Worm (Caenorhabditis elegans): Measurements from ENCODE around the gene Y53F4B.25.

Gene Y53F4B.25

DNA sequence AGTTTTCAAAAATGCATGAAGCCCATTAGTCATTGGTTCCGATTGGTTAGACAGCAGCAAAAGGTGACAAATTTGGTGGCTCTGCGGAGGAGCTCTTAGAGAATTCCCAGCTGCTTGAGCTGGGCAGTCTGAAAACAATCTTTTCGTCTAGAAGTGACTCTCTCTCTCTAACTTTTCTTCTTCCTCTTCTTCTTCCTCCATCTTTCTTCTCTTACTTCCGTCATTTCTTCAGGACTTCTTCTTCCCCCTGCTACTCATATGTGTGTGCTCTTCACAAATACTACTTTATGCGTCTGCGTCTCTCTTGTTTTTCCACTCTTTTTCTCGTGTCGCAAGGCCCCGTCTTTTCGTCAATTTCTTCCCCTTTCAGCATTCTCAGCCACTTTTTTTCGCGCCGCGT, 54.0 kb downstream of the Y53F4B.25 start:
- TF ChIP-seq ceh-31 (tag; optimal IDR thresholded peaks at IDR 0.05) (peak; percentile 15), ceh-48 (tag; optimal IDR thresholded peaks at IDR 0.05) (no peak), unc-42 (tag; optimal IDR thresholded peaks at IDR 0.05) (peak; percentile 60), nfya-1 (tag; optimal IDR thresholded peaks at IDR 0.05) (peak; percentile 6), ama-1 (optimal IDR thresholded peaks at IDR 0.05) (no peak)

DNA sequence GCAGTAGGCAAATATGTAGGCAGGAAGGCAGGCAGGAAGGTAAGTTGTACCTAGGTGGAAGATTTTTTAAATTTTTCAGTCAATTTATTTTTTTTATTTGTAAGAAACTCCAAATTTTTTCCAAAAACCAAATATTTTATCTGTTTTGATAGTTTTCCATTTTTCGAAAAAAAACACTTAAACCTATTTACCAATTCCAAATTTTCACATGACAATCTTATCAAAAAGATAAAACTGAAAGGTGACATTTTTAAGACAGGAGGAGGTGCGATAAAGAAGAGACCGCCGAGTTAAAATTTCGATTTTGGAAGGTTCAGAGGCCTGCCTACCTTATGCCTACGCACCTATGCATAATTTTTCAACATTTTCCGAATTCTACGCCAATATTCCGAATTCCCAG, 55.0 kb downstream of the Y53F4B.25 start:
- no peak for TF ChIP-seq pax-1 (tag; optimal IDR thresholded peaks at IDR 0.05)
- TF ChIP-seq hlh-6 (tag; optimal IDR thresholded peaks at IDR 0.05): no peak
- TF ChIP-seq hlh-13 (GFP tag; optimal IDR thresholded peaks at IDR 0.05): no peak
- TF ChIP-seq lim-6 (tag; optimal IDR thresholded peaks at IDR 0.05): no peak

DNA sequence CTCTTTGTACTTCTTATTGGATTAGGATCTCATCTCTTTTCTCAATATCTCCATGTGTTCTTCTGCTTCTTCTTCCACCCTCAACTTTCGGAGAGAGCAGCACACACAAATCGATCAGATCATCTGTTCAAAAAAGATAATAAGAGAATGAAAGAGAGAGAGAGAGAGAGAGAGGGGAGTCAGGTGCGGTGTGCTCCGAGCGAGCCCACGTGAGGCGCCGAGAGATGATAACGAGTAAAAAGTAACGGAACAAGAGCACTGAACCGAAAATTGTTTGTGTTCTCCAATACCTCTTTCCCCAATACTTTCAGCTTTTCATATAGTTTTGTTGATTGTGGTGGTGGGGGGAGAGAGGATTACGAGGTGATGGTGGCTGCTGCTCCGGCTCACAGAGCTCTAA, 58.0 kb downstream of the Y53F4B.25 start:
- peak; percentile 36 for TF ChIP-seq hlh-30 (tag; optimal IDR thresholded peaks at IDR 0.05; ENCODE audit: insufficient read depth)
- no peak for TF ChIP-seq gmeb-2 (tag; optimal IDR thresholded peaks at IDR 0.05)
- no peak for TF ChIP-seq ceh-22 (tag; optimal IDR thresholded peaks at IDR 0.05)
- no peak for TF ChIP-seq dmd-4 (tag; optimal IDR thresholded peaks at IDR 0.05; ENCODE audit: borderline replicate concordance)
- peak; percentile 63 for TF ChIP-seq ceh-18 (tag; optimal IDR thresholded peaks at IDR 0.05)
- TF ChIP-seq ceh-48 (tag; optimal IDR thresholded peaks at IDR 0.05): no peak
